Worm (Caenorhabditis elegans): ENCODE data around the gene mpz-5.
A peak's percentile ranks its signal among the peaks of the same experiment; 100 is the strongest.

The mpz-5 gene

DNA sequence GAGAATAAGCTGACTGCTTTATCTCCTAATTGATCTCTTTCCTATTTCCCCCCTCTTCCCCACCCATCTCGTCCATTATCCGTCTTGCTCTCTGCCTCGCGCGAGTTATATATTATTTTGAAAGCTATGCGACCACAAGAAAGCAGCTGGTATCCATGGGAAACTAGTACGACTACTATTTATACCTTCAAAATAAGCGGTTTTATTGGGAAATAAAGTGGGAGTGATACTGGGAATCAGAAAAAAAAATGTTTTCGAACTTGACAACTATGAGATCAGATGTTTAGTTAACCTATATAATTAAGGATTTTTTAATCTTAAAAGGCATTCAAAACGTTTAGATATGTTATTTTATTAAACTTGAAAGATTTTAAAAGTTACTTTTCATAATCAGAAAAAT is 33.9 kb downstream of the mpz-5 start:
- TF ChIP-seq nhr-11 (tag; optimal IDR thresholded peaks at IDR 0.05): peak; percentile 9
- TF ChIP-seq nhr-111 (GFP tag; optimal IDR thresholded peaks at IDR 0.05): no peak

DNA sequence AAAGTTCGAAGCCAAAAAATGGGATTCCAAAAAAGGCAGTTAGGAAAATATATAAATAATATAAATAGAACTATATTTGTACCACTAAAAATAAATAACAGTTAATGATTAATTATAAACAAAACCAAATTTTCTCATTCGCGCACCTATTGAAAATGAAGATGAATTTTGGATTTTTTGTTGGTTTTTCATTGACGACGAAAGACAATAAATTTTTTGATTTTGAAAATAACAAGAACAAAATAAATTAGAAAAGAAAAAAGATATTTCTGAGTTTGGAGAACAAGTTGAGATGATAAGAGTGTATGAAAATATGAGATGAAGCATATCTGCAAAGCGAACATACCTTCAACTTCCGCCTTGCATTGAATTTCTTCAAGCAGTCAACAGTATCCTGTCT is 36.3 kb downstream of the mpz-5 start:
- TF ChIP-seq aha-1 (tag) (peak; percentile 92), nhr-6 (tag; optimal IDR thresholded peaks at IDR 0.05) (no peak)

ce11 chrIV:10331882-10332281 is 41.7 kb downstream of the mpz-5 start:
- peak; percentile 72; the same call in 1 of the 2 replicates for TF ChIP-seq lin-1 (GFP tag; IDR thresholded peaks at IDR 0.05)
- TF ChIP-seq mes-2 (tag; optimal IDR thresholded peaks at IDR 0.05; ENCODE audit: poor library complexity, severe bottlenecking): peak; percentile 16
- no peak for TF ChIP-seq nhr-76 (tag; optimal IDR thresholded peaks at IDR 0.05)
- no peak for TF ChIP-seq nhr-41 (GFP tag; IDR thresholded peaks at IDR 0.05)
- no peak for TF ChIP-seq saeg-2 (GFP tag; IDR thresholded peaks at IDR 0.05)
- peak; percentile 78 for TF ChIP-seq hlh-11 (tag; optimal IDR thresholded peaks at IDR 0.05)
- peak; percentile 26 for TF ChIP-seq hlh-30 (tag; optimal IDR thresholded peaks at IDR 0.05; ENCODE audit: insufficient read depth)
- TF ChIP-seq spr-3 (GFP tag; optimal IDR thresholded peaks at IDR 0.05): no peak
- TF ChIP-seq fos-1 (tag; optimal IDR thresholded peaks at IDR 0.05): no peak
- TF ChIP-seq php-3 (GFP tag; IDR thresholded peaks at IDR 0.05): peak; percentile 81
- TF ChIP-seq F44E2.7 (GFP tag; IDR thresholded peaks at IDR 0.05): no peak
- no peak for TF ChIP-seq ztf-7 (tag; optimal IDR thresholded peaks at IDR 0.05)
- TF ChIP-seq pha-4 (GFP tag; IDR thresholded peaks at IDR 0.05): 0 out of 2 replicates have a peak, but pooled peaks have one; percentile 9
- no peak for TF ChIP-seq pha-4 (tag; optimal IDR thresholded peaks at IDR 0.05)
- TF ChIP-seq dve-1 (tag; optimal IDR thresholded peaks at IDR 0.05; ENCODE audit: insufficient read depth): peak; percentile 70
- TF ChIP-seq dmd-6 (GFP tag; IDR thresholded peaks at IDR 0.05): peak; percentile 75
- peak; percentile 18 for TF ChIP-seq mxl-3 (GFP tag; optimal IDR thresholded peaks at IDR 0.05)
- TF ChIP-seq nhr-48 (tag; optimal IDR thresholded peaks at IDR 0.05): no peak
- TF ChIP-seq nhr-77 (tag; optimal IDR thresholded peaks at IDR 0.05): peak; percentile 78
- peak; percentile 18 for TF ChIP-seq pqm-1 (tag; optimal IDR thresholded peaks at IDR 0.05)
- TF ChIP-seq daf-16 (GFP tag; optimal IDR thresholded peaks at IDR 0.05): no peak
- peak; percentile 85 for TF ChIP-seq daf-16 (tag; optimal IDR thresholded peaks at IDR 0.05)
- TF ChIP-seq nhr-28 (tag; optimal IDR thresholded peaks at IDR 0.05): peak; percentile 69
- peak in 1 of 2 experiments; percentile 23 for TF ChIP-seq lsy-2 (tag; optimal IDR thresholded peaks at IDR 0.05)
- TF ChIP-seq T20F7.1 (GFP tag; optimal IDR thresholded peaks at IDR 0.05): no peak
- no peak for TF ChIP-seq cey-2 (tag; optimal IDR thresholded peaks at IDR 0.05; ENCODE audit: borderline replicate concordance, insufficient read depth)
- TF ChIP-seq ceh-20 (GFP tag; IDR thresholded peaks at IDR 0.05): peak; percentile 21; the same call in 1 of the 2 replicates

- TF ChIP-seq nhr-42 (GFP tag; IDR thresholded peaks at IDR 0.05) (no peak), unc-62 (GFP tag; optimal IDR thresholded peaks at IDR 0.05 in 1 of 2) (no peak), unc-62 (tag; optimal IDR thresholded peaks at IDR 0.05) (no peak), F26F4.8 (GFP tag; conservative IDR thresholded peaks at IDR 0.05) (no peak), F37D6.2 (tag; optimal IDR thresholded peaks at IDR 0.05) (no peak), mxl-2 (GFP tag; conservative IDR thresholded peaks at IDR 0.05) (no peak), nhr-6 (tag; optimal IDR thresholded peaks at IDR 0.05) (no peak), tra-1 (GFP tag; IDR thresholded peaks at IDR 0.05) (0 out of 2 replicates have a peak, but pooled peaks have one; percentile 28), ceh-44 (GFP tag; IDR thresholded peaks at IDR 0.05) (no peak), aly-2 (tag; optimal IDR thresholded peaks at IDR 0.05) (no peak), hmg-1.1 (GFP tag; IDR thresholded peaks at IDR 0.05) (peak; percentile 50; the same call in 1 of the 2 replicates), saeg-2 (GFP tag; IDR thresholded peaks at IDR 0.05) (0 out of 2 replicates have a peak, but pooled peaks have one; percentile 23), unc-39 (tag; optimal IDR thresholded peaks at IDR 0.05) (no peak), mdt-29 (GFP tag; IDR thresholded peaks at IDR 0.05) (no peak), php-3 (GFP tag; IDR thresholded peaks at IDR 0.05) (no peak), lir-3 (tag; optimal IDR thresholded peaks at IDR 0.05) (no peak), dve-1 (tag; optimal IDR thresholded peaks at IDR 0.05; ENCODE audit: insufficient read depth) (peak; percentile 61), egl-27 (tag; optimal IDR thresholded peaks at IDR 0.05) (no peak), F44E2.7 (GFP tag; IDR thresholded peaks at IDR 0.05) (no peak), vab-7 (GFP tag; IDR thresholded peaks at IDR 0.05) (no peak), mxl-3 (GFP tag; optimal IDR thresholded peaks at IDR 0.05) (peak; percentile 97), set-16 (GFP tag; IDR thresholded peaks at IDR 0.05) (peak; percentile 83), Y75B8A.6 (GFP tag; IDR thresholded peaks at IDR 0.05) (no peak)
Observed at ce11 chrIV:10330962-10331361, 42.7 kb downstream of the mpz-5 start.
